Worm (Caenorhabditis elegans): ENCODE measurements around the gene nas-9.

The nas-9 gene

ce11 chrV:4841179-4841578, 1.4 kb upstream of the nas-9 start, which contains the start of gene cwp-1:
Gene cwp-1 (minus strand): TSS chrV:4841279.
- TF ChIP-seq pax-3 (tag; optimal IDR thresholded peaks at IDR 0.05) (no peak), hlh-4 (tag; optimal IDR thresholded peaks at IDR 0.05) (no peak)

ce11 chrV:4834277-4834676, 5.5 kb downstream of the nas-9 start, which contains the start of gene C37H5.14:
Gene C37H5.14 (minus strand): TSS chrV:4834377.
- TF ChIP-seq efl-1 (optimal IDR thresholded peaks at IDR 0.05) (no peak), efl-1 (GFP tag; optimal IDR thresholded peaks at IDR 0.05 in 1 of 2) (peak in 1 of 2 experiments; percentile 47), elt-2 (tag; optimal IDR thresholded peaks at IDR 0.05) (no peak)

DNA sequence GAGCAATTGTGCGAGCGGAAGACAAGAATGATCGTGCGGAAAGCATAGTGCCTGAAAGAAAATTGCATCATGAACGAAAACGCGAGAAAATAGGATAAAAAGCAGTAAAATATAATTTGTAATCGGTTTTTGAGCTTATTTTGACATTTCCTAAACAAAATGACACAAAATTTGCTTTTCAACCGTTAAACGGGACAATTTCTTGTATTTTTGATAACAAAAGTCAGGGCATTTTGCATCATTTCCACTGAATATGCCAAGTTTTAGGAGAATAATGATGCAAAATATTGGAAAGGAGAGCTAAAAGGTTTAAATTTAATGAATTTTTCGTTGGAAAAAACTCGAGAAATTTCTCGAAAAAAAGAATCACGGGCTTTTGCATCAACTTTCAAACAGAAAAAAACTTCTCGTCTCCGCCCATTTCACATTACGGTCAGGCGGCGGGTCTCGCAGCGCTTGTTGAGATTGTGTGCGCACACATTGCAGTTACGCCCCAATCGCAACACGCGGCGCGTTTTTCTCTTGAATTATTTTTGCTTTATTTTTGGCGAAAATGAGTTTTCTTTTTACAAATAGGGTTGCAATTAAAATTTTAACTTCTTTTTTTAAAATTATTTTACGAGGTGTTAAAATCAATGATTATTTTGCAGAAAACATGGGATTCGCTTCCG, 13.0 kb downstream of the nas-9 start, which contains the start of the genes hsp-6 and C37H5.5:
Gene hsp-6 (minus strand): TSS at position 51 of the 671 bp plus-strand sequence.
Gene C37H5.5 (plus strand): TSS at position 651 of the 671 bp plus-strand sequence.
- peak; percentile 36 to 89 (median 51) for TF ChIP-seq ceh-82 (tag; optimal IDR thresholded peaks at IDR 0.05)
- TF ChIP-seq C04F5.9 (tag; optimal IDR thresholded peaks at IDR 0.05) = no peak
- TF ChIP-seq pax-3 (tag; optimal IDR thresholded peaks at IDR 0.05) = peak; percentile 56
- no peak for TF ChIP-seq hpl-2 (GFP tag; optimal IDR thresholded peaks at IDR 0.05)
- TF ChIP-seq hlh-17 (GFP tag; optimal IDR thresholded peaks at IDR 0.05; ENCODE audit: borderline replicate concordance) = no peak
- TF ChIP-seq nhr-85 (tag) = peak; percentile 88
- TF ChIP-seq isw-1 (GFP tag; IDR thresholded peaks at IDR 0.05) = peak; percentile 84
- peak; percentile 42 for TF ChIP-seq dsc-1 (tag; optimal IDR thresholded peaks at IDR 0.05)
- TF ChIP-seq ama-1 (optimal IDR thresholded peaks at IDR 0.05) = peak; percentile 19
- TF ChIP-seq fkh-8 (tag; optimal IDR thresholded peaks at IDR 0.05) = peak; percentile 78
- peak; percentile 91 for TF ChIP-seq nhr-71 (tag; optimal IDR thresholded peaks at IDR 0.05)
- TF ChIP-seq nhr-19 (GFP tag; conservative IDR thresholded peaks at IDR 0.05) = peak; percentile 75
- TF ChIP-seq jun-1 (tag; optimal IDR thresholded peaks at IDR 0.05) = peak; percentile 27
- TF ChIP-seq sup-37 (GFP tag; optimal IDR thresholded peaks at IDR 0.05) = no peak
- peak; percentile 92 for TF ChIP-seq snu-23 (GFP tag; optimal IDR thresholded peaks at IDR 0.05)
- peak; percentile 10 for TF ChIP-seq fos-1 (tag; optimal IDR thresholded peaks at IDR 0.05)
- peak; percentile 79 for TF ChIP-seq nhr-90 (tag; optimal IDR thresholded peaks at IDR 0.05; ENCODE audit: poor library complexity)
- no peak for TF ChIP-seq hlh-4 (tag; optimal IDR thresholded peaks at IDR 0.05)
- peak; percentile 68 for TF ChIP-seq aly-2 (tag; optimal IDR thresholded peaks at IDR 0.05)
- TF ChIP-seq nhr-47 (tag; optimal IDR thresholded peaks at IDR 0.05) = peak; percentile 83
- TF ChIP-seq dpl-1 (GFP tag; optimal IDR thresholded peaks at IDR 0.05) = peak; percentile 59 to 77 (median 74)
- peak; percentile 83 for TF ChIP-seq mep-1 (tag; optimal IDR thresholded peaks at IDR 0.05)
- no peak for TF ChIP-seq lin-14 (GFP tag; optimal IDR thresholded peaks at IDR 0.05)
- TF ChIP-seq fkh-4 (tag; optimal IDR thresholded peaks at IDR 0.05; ENCODE audit: borderline replicate concordance) = no peak
- peak; percentile 31 for TF ChIP-seq zip-4 (GFP tag; optimal IDR thresholded peaks at IDR 0.05)
- peak; percentile 87 for TF ChIP-seq C16A3.4 (tag; optimal IDR thresholded peaks at IDR 0.05)
- TF ChIP-seq elt-2 (tag; optimal IDR thresholded peaks at IDR 0.05) = peak; percentile 14
- TF ChIP-seq zag-1 (tag; optimal IDR thresholded peaks at IDR 0.05) = no peak
- no peak for TF ChIP-seq nhr-76 (tag; optimal IDR thresholded peaks at IDR 0.05)
- peak; percentile 78 to 83 for TF ChIP-seq efl-1 (optimal IDR thresholded peaks at IDR 0.05)
- peak; percentile 67 to 97 for TF ChIP-seq efl-1 (GFP tag; optimal IDR thresholded peaks at IDR 0.05 in 1 of 2)
- peak in 2 of 6 experiments; percentile 23 to 82 for TF ChIP-seq elt-3 (tag; optimal IDR thresholded peaks at IDR 0.05)
- TF ChIP-seq skn-1 (tag; optimal IDR thresholded peaks at IDR 0.05) = peak; percentile 92
- TF ChIP-seq unc-130 (tag; optimal IDR thresholded peaks at IDR 0.05) = peak; percentile 75
- peak; percentile 79 for TF ChIP-seq tbx-2 (tag; optimal IDR thresholded peaks at IDR 0.05)
- peak; percentile 79 for TF ChIP-seq swsn-7 (tag; optimal IDR thresholded peaks at IDR 0.05)
- TF ChIP-seq lin-35 (GFP tag; optimal IDR thresholded peaks at IDR 0.05) = peak; percentile 66 to 84
- TF ChIP-seq nhr-84 (tag; optimal IDR thresholded peaks at IDR 0.05) = no peak
- peak; percentile 67 for TF ChIP-seq unc-86 (tag; optimal IDR thresholded peaks at IDR 0.05)
- TF ChIP-seq lin-13 (GFP tag; optimal IDR thresholded peaks at IDR 0.05) = peak; percentile 72
- peak; percentile 40 for TF ChIP-seq sox-4 (tag; optimal IDR thresholded peaks at IDR 0.05)
- no peak for TF ChIP-seq fkh-10 (GFP tag; optimal IDR thresholded peaks at IDR 0.05)
- TF ChIP-seq pqm-1 (tag; optimal IDR thresholded peaks at IDR 0.05) = no peak
- peak; percentile 69 for TF ChIP-seq grh-1 (GFP tag; IDR thresholded peaks at IDR 0.05)
- TF ChIP-seq lin-15B (tag; optimal IDR thresholded peaks at IDR 0.05) = peak; percentile 78
- TF ChIP-seq nhr-77 (tag; optimal IDR thresholded peaks at IDR 0.05) = peak; percentile 55
- no peak for TF ChIP-seq nhr-28 (tag; optimal IDR thresholded peaks at IDR 0.05)

Measured in whole organism, L1 larva.